Fruit fly (Drosophila melanogaster) whole organism, embryonic: ENCODE results near the gene Tsen34.

Experiments
- Asciz ChIP-seq: fragments of 200-800 bp; sonication (Bioruptor generic); optimal IDR thresholded peaks from 2 replicates; lab custom pipeline; 2017; ENCODE audit warnings: missing biosample characterization, mild to moderate bottlenecking, missing genetic modification characterization, missing genetic modification reagents
- CG10462 ChIP-seq: fragments of 200-800 bp; sonication (Bioruptor generic); optimal IDR thresholded peaks from 2 replicates; lab custom pipeline; 2016; ENCODE audit warnings: missing biosample characterization, missing genetic modification characterization
- CG11093 ChIP-seq: fragments of 200-800 bp; sonication (Bioruptor generic); IDR thresholded peaks from 3 replicates; pipeline ENCODE4 v1.3.6; 2022; ENCODE audit warnings: missing biosample characterization, missing genetic modification characterization
- CG12104 ChIP-seq: fragments of 200-800 bp; sonication (Bioruptor generic); optimal IDR thresholded peaks from 3 replicates; lab custom pipeline; 2016; ENCODE audit warnings: missing biosample characterization, missing genetic modification characterization
- CG12659 ChIP-seq: fragments of 200-800 bp; sonication (Bioruptor generic); optimal IDR thresholded peaks from 3 replicates; lab custom pipeline; 2017; ENCODE audit warnings: mild to moderate bottlenecking, missing biosample characterization, missing genetic modification reagents, missing genetic modification characterization
- CG12942 ChIP-seq: fragments of 200-800 bp; sonication (Bioruptor generic); optimal IDR thresholded peaks from 3 replicates; lab custom pipeline; 2016; ENCODE audit warnings: missing biosample characterization, missing genetic modification characterization
- CG14014 ChIP-seq: fragments of 200-800 bp; sonication (Bioruptor generic); IDR thresholded peaks from 2 replicates; pipeline ENCODE4 v1.3.6; 2022; ENCODE audit warnings: missing biosample characterization, missing genetic modification characterization
- CG14965 ChIP-seq: fragments of 200-800 bp; sonication (Bioruptor generic); optimal IDR thresholded peaks from 2 replicates; lab custom pipeline; 2016; ENCODE audit warnings: missing biosample characterization, missing genetic modification characterization, borderline replicate concordance
- CG1603 ChIP-seq: fragments of 200-800 bp; sonication (Bioruptor generic); optimal IDR thresholded peaks from 2 replicates; lab custom pipeline; 2019; ENCODE audit warnings: missing biosample characterization, mild to moderate bottlenecking, missing genetic modification characterization, moderate library complexity
- CG16863 ChIP-seq: fragments of 200-800 bp; sonication (Bioruptor generic); optimal IDR thresholded peaks from 3 replicates; lab custom pipeline; 2016; ENCODE audit warnings: missing biosample characterization, missing genetic modification characterization
- CG17359 ChIP-seq: fragments of 200-800 bp; sonication (Bioruptor generic); optimal IDR thresholded peaks from 3 replicates; lab custom pipeline; 2018; ENCODE audit warnings: missing biosample characterization, mild to moderate bottlenecking, missing genetic modification characterization, moderate library complexity
- CG17568 ChIP-seq: fragments of 200-800 bp; sonication (Bioruptor generic); optimal IDR thresholded peaks from 2 replicates; lab custom pipeline; 2018; ENCODE audit warnings: missing biosample characterization, mild to moderate bottlenecking, missing genetic modification characterization, moderate library complexity
- CG2120 ChIP-seq: fragments of 200-800 bp; sonication (Bioruptor generic); optimal IDR thresholded peaks from 3 replicates; lab custom pipeline; 2016; ENCODE audit warnings: missing biosample characterization, missing genetic modification characterization
- CG2678 ChIP-seq: fragments of 200-800 bp; sonication (Bioruptor generic); optimal IDR thresholded peaks from 3 replicates; lab custom pipeline; 2019; ENCODE audit warnings: missing biosample characterization, mild to moderate bottlenecking, missing genetic modification characterization, moderate library complexity
- CG3163 ChIP-seq: fragments of 200-800 bp; sonication (Bioruptor generic); optimal IDR thresholded peaks from 3 replicates; lab custom pipeline; 2016; ENCODE audit warnings: missing biosample characterization, missing genetic modification characterization
- CG3281 ChIP-seq: fragments of 200-800 bp; sonication (Bioruptor generic); optimal IDR thresholded peaks from 3 replicates; lab custom pipeline; 2017; ENCODE audit warnings: missing biosample characterization, mild to moderate bottlenecking, missing genetic modification characterization
- CG4707 ChIP-seq: fragments of 200-800 bp; sonication (Bioruptor generic); optimal IDR thresholded peaks from 2 replicates; lab custom pipeline; 2018; ENCODE audit warnings: missing biosample characterization, mild to moderate bottlenecking, missing genetic modification characterization, moderate library complexity
- CG7786 ChIP-seq: fragments of 200-800 bp; sonication (Bioruptor generic); optimal IDR thresholded peaks from 2 replicates; lab custom pipeline; 2016; ENCODE audit warnings: missing biosample characterization, missing genetic modification characterization
- CG9727 ChIP-seq: fragments of 200-800 bp; sonication (Bioruptor generic); optimal IDR thresholded peaks from 3 replicates; lab custom pipeline; 2017; ENCODE audit warnings: missing biosample characterization, mild to moderate bottlenecking, missing genetic modification characterization
- Chrac-16 ChIP-seq: fragments of 200-800 bp; sonication (Bioruptor generic); optimal IDR thresholded peaks from 3 replicates; lab custom pipeline; 2016; ENCODE audit warnings: missing biosample characterization, missing genetic modification characterization
- D ChIP-seq, 2 experiments: fragments of 200-800 bp in 1 of 2; fragments of >200 bp in 1 of 2; sonication (Bioruptor generic) in 1 of 2; optimal IDR thresholded peaks; 2 replicates in 1 of 2; 3 replicates in 1 of 2; lab custom pipeline; 2017; ENCODE audit warnings: mild to moderate bottlenecking in 1 of 2, missing biosample characterization in 1 of 2, missing genetic modification characterization in 1 of 2, missing genetic modification reagents in 1 of 2
- Drgx ChIP-seq: fragments of 200-800 bp; sonication (Bioruptor generic); IDR thresholded peaks from 2 replicates; pipeline ENCODE4 v1.3.6; 2022; ENCODE audit warnings: missing biosample characterization, missing genetic modification characterization
- E2f1 ChIP-seq: fragments of 200-800 bp; sonication (Bioruptor generic); IDR thresholded peaks from 2 replicates; pipeline ENCODE4 v1.3.6; 2022; ENCODE audit warnings: missing biosample characterization, missing genetic modification characterization
- Eip74EF ChIP-seq, 2 experiments: fragments of 200-800 bp in 1 of 2; fragments of >200 bp in 1 of 2; sonication (Bioruptor generic) in 1 of 2; optimal IDR thresholded peaks; 2 replicates each; lab custom pipeline; 2017 to 2019; ENCODE audit warnings: missing biosample characterization in 2 of 2, missing genetic modification characterization in 2 of 2, mild to moderate bottlenecking in 1 of 2, moderate library complexity in 1 of 2
- Gug ChIP-seq: fragments of 200-800 bp; sonication (Bioruptor generic); IDR thresholded peaks from 4 replicates; pipeline ENCODE4 v1.3.6; 2022; ENCODE audit warnings: missing biosample characterization, missing genetic modification characterization
- Med ChIP-seq: fragments of 200-800 bp; sonication (Bioruptor generic); peaks from one replicate; lab custom pipeline; 2016; ENCODE audit warnings: missing biosample characterization, missing genetic modification characterization, mild to moderate bottlenecking, inconsistent platforms, moderate library complexity
- NC2β ChIP-seq: fragments of 200-800 bp; sonication (Bioruptor generic); optimal IDR thresholded peaks from 2 replicates; lab custom pipeline; 2016; ENCODE audit warnings: missing biosample characterization, missing genetic modification characterization
- Sox100B ChIP-seq: fragments of 200-800 bp; sonication (Bioruptor generic); optimal IDR thresholded peaks from 3 replicates; lab custom pipeline; 2018; ENCODE audit warnings: missing biosample characterization, mild to moderate bottlenecking, missing genetic modification characterization
- Sry-δ ChIP-seq: fragments of 200-800 bp; sonication (Bioruptor generic); optimal IDR thresholded peaks from 2 replicates; lab custom pipeline; 2016; ENCODE audit warnings: missing biosample characterization, missing genetic modification characterization
- Taf1 ChIP-seq: fragments of 200-800 bp; sonication (Bioruptor generic); IDR thresholded peaks from 2 replicates; pipeline ENCODE4 v1.3.6; 2022; ENCODE audit warnings: missing biosample characterization, missing genetic modification characterization
- al ChIP-seq: fragments of 200-800 bp; sonication (Bioruptor generic); IDR thresholded peaks from 2 replicates; pipeline ENCODE4 v1.3.6; 2022; ENCODE audit warnings: missing biosample characterization, missing genetic modification characterization
- amos ChIP-seq: fragments of 200-800 bp; sonication (Bioruptor generic); IDR thresholded peaks from 2 replicates; pipeline ENCODE4 v1.3.6; 2022; ENCODE audit warnings: missing biosample characterization, missing genetic modification characterization; ENCODE audit not compliant: partially characterized antibody
- cato ChIP-seq: fragments of 200-800 bp; sonication (Bioruptor generic); optimal IDR thresholded peaks from 2 replicates; lab custom pipeline; 2016; ENCODE audit warnings: missing biosample characterization, missing genetic modification characterization, borderline replicate concordance
- dmrt11E ChIP-seq: fragments of 200-800 bp; sonication (Bioruptor generic); optimal IDR thresholded peaks from 3 replicates; lab custom pipeline; 2018; ENCODE audit warnings: missing biosample characterization, mild to moderate bottlenecking, missing genetic modification characterization, moderate library complexity
- fd3F ChIP-seq: fragments of 200-800 bp; sonication (Bioruptor generic); optimal IDR thresholded peaks from 2 replicates; lab custom pipeline; 2018; ENCODE audit warnings: missing biosample characterization, mild to moderate bottlenecking, missing genetic modification characterization, moderate library complexity
- gce ChIP-seq: fragments of 200-800 bp; sonication (Bioruptor generic); IDR thresholded peaks from 3 replicates; pipeline ENCODE4 v1.3.6; 2022; ENCODE audit warnings: missing biosample characterization, missing genetic modification characterization
- gsb ChIP-seq: fragments of 200-800 bp; sonication (Bioruptor generic); IDR thresholded peaks from 2 replicates; pipeline ENCODE4 v1.3.6; 2022; ENCODE audit warnings: missing biosample characterization, missing genetic modification characterization
- gt ChIP-seq: fragments of 200-800 bp; sonication (Bioruptor generic); IDR thresholded peaks from 2 replicates; pipeline ENCODE4 v1.3.6; 2022; ENCODE audit warnings: missing biosample characterization, missing genetic modification characterization
- h ChIP-seq: fragments of >200 bp; optimal IDR thresholded peaks from 2 replicates; lab custom pipeline; 2017
- lilli ChIP-seq: fragments of 200-800 bp; sonication (Bioruptor generic); optimal IDR thresholded peaks from 3 replicates; lab custom pipeline; 2016; ENCODE audit warnings: missing biosample characterization, missing genetic modification characterization
- maf-S ChIP-seq: fragments of 200-800 bp; sonication (Bioruptor generic); optimal IDR thresholded peaks from 2 replicates; lab custom pipeline; 2016; ENCODE audit warnings: missing biosample characterization, missing genetic modification characterization
- org-1 ChIP-seq: fragments of 200-800 bp; sonication (Bioruptor generic); optimal IDR thresholded peaks from 2 replicates; lab custom pipeline; 2017; ENCODE audit warnings: missing biosample characterization, missing genetic modification characterization
- prd ChIP-seq, 3 experiments: fragments of >200 bp in 2 of 3; fragments of 200-800 bp in 1 of 3; sonication (Bioruptor generic) in 1 of 3; optimal IDR thresholded peaks in 2 of 3; IDR thresholded peaks in 1 of 3; 2 replicates in 2 of 3; 3 replicates in 1 of 3; pipeline versions ENCODE4 v1.3.6 to Lab custom; 2017 to 2022; ENCODE audit warnings: missing biosample characterization in 1 of 3, missing genetic modification characterization in 1 of 3
- salm ChIP-seq: fragments of 200-800 bp; sonication (Bioruptor generic); optimal IDR thresholded peaks from 2 replicates; lab custom pipeline; 2018; ENCODE audit warnings: missing biosample characterization, mild to moderate bottlenecking, missing genetic modification characterization
- sens ChIP-seq: fragments of 200-800 bp; sonication (Bioruptor generic); peaks from one replicate; lab custom pipeline; 2016; ENCODE audit warnings: missing biosample characterization, missing genetic modification characterization
- seq ChIP-seq: fragments of 200-800 bp; sonication (Bioruptor generic); IDR thresholded peaks from 2 replicates; pipeline ENCODE4 v1.3.6; 2022; ENCODE audit warnings: missing biosample characterization, missing genetic modification characterization
- so ChIP-seq: fragments of 200-800 bp; sonication (Bioruptor generic); IDR thresholded peaks from 3 replicates; pipeline ENCODE4 v1.3.6; 2022; ENCODE audit warnings: missing biosample characterization, missing genetic modification characterization
- trh ChIP-seq: fragments of 200-800 bp; sonication (Bioruptor generic); optimal IDR thresholded peaks from 2 replicates; lab custom pipeline; 2016; ENCODE audit warnings: missing biosample characterization, missing genetic modification characterization
- yki ChIP-seq: fragments of >200 bp; optimal IDR thresholded peaks from 3 replicates; lab custom pipeline; 2018

Tsen34 gene

dm6 chr3L:14756724-14757463, 4.8 kb downstream of the Tsen34 start (continued):
- TF ChIP-seq CG12104 (peak; percentile 81), trh (peak; percentile 67), CG1603 (tag; lab: Kevin White, UChicago) (peak; percentile 92), Sry-δ (peak; percentile 46), CG12659 (GFP tag; lab: Kevin White, UChicago) (peak; percentile 91), NC2β (GFP tag; lab: Kevin White, UChicago) (peak; percentile 67), CG16863 (peak; percentile 83), cato (GFP tag; lab: Kevin White, UChicago) (peak; percentile 67), Sox100B (GFP tag; lab: Kevin White, UChicago) (peak; percentile 74), yki (peak; percentile 83), CG9727 (GFP tag; lab: Kevin White, UChicago) (peak; percentile 87), al (GFP tag; lab: Robert Waterston, UW) (peak; percentile 88), CG2678 (peak; percentile 90), CG14014 (GFP tag; lab: Robert Waterston, UW) (peak; percentile 92), gce (GFP tag; lab: Robert Waterston, UW) (peak; percentile 85; the same call in 2 of the 3 replicates), CG11093 (GFP tag; lab: Robert Waterston, UW) (peak; percentile 85; the same call in 2 of the 3 replicates), Gug (GFP tag; lab: Robert Waterston, UW) (peak; percentile 91), CG10462 (GFP tag; lab: Kevin White, UChicago) (peak; percentile 78), maf-S (peak; percentile 88), CG2120 (GFP tag; lab: Kevin White, UChicago) (peak; percentile 97), CG17568 (GFP tag; lab: Kevin White, UChicago) (peak; percentile 10), Drgx (GFP tag; lab: Robert Waterston, UW) (peak; percentile 95), CG14965 (GFP tag; lab: Kevin White, UChicago) (peak; percentile 74), gsb (GFP tag; lab: Robert Waterston, UW) (peak; percentile 70), lilli (GFP tag; lab: Kevin White, UChicago) (peak; percentile 95), CG4707 (GFP tag; lab: Kevin White, UChicago) (peak; percentile 53), sens (GFP tag; lab: Kevin White, UChicago) (peak; percentile 98), Eip74EF (GFP tag; optimal IDR thresholded peaks at IDR 0.05; lab: Kevin White, UChicago) (peak in 1 of 2 experiments; percentile 72), gt (peak; percentile 80), Taf1 (GFP tag; lab: Robert Waterston, UW) (peak; percentile 90), seq (GFP tag; lab: Robert Waterston, UW) (peak; percentile 88), Asciz (GFP tag; lab: Kevin White, UChicago) (peak; percentile 73), CG3281 (GFP tag; lab: Kevin White, UChicago) (peak; percentile 92), amos (GFP tag; lab: Robert Waterston, UW) (no peak), salm (tag; lab: Kevin White, UChicago) (peak; percentile 60), so (GFP tag; lab: Robert Waterston, UW) (peak; percentile 93), h (lab: Kevin White, UChicago) (no peak), CG12942 (GFP tag; lab: Kevin White, UChicago) (peak; percentile 82), fd3F (peak; percentile 83), dmrt11E (tag; lab: Kevin White, UChicago) (peak; percentile 49), org-1 (GFP tag; lab: Kevin White, UChicago) (peak; percentile 84), Med (peak; percentile 98), E2f1 (peak; percentile 92), prd (optimal IDR thresholded peaks at IDR 0.05; lab: Kevin White, UChicago) (no peak), prd (GFP tag; IDR thresholded peaks at IDR 0.05; lab: Robert Waterston, UW) (peak; percentile 92), CG7786 (GFP tag; lab: Kevin White, UChicago) (peak; percentile 95), CG3163 (peak; percentile 94), Chrac-16 (GFP tag; lab: Kevin White, UChicago) (peak; percentile 89), D (optimal IDR thresholded peaks at IDR 0.05; lab: Kevin White, UChicago) (no peak), D (GFP tag; optimal IDR thresholded peaks at IDR 0.05; lab: Kevin White, UChicago) (peak; percentile 81), CG17359 (peak; percentile 88)
